Worm (Caenorhabditis elegans) whole organism, L4 larva: ENCODE results near the gene irld-2.

Experiments
- R02D3.7 ChIP-seq: fragments of 150-350 bp; sonication (generic microtip); optimal IDR thresholded peaks from 3 replicates; lab custom pipeline; 2014; ENCODE audit warnings: missing biosample characterization, missing genetic modification characterization
- Y105C5A.15 ChIP-seq: fragments of 200-800 bp; sonication (Bioruptor generic); IDR thresholded peaks from 2 replicates; pipeline ENCODE4 v1.3.6; 2022; ENCODE audit warnings: missing genetic modification characterization, missing compliant biosample characterization
- Y48G9A.11 ChIP-seq: fragments of 200-800 bp; sonication (Bioruptor generic); IDR thresholded peaks from 2 replicates; pipeline ENCODE4 v1.3.6; 2022; ENCODE audit warnings: missing genetic modification reagents, missing genetic modification characterization, missing compliant biosample characterization
- Y5F2A.4 ChIP-seq: fragments of 200-800 bp; sonication (Bioruptor generic); optimal IDR thresholded peaks from 2 replicates; lab custom pipeline; 2018; ENCODE audit warnings: mild to moderate bottlenecking, missing genetic modification characterization, missing compliant biosample characterization
- aha-1 ChIP-seq: fragments of 150-350 bp; peaks from one replicate; lab custom pipeline; 2014; ENCODE audit warnings: missing biosample characterization, missing genetic modification characterization
- ama-1 ChIP-seq: fragments of 150-350 bp; optimal IDR thresholded peaks from 2 replicates; lab custom pipeline; 2014; ENCODE audit warnings: inconsistent platforms, mixed read lengths
- arid-1 ChIP-seq: fragments of 200-800 bp; sonication (Bioruptor generic); conservative IDR thresholded peaks from 2 replicates; pipeline ENCODE4 v1.3.6; 2022; ENCODE audit warnings: missing genetic modification reagents, missing genetic modification characterization, missing compliant biosample characterization
- ceh-20 ChIP-seq: fragments of 200-800 bp; sonication (Bioruptor generic); IDR thresholded peaks from 2 replicates; pipeline ENCODE4 v1.3.6; 2022; ENCODE audit warnings: missing genetic modification reagents, missing genetic modification characterization, missing compliant biosample characterization
- ceh-62 ChIP-seq: sonication (generic microtip); optimal IDR thresholded peaks from 2 replicates; lab custom pipeline; 2017; ENCODE audit warnings: missing biosample characterization, missing genetic modification characterization
- ceh-82 ChIP-seq: sonication (generic microtip); optimal IDR thresholded peaks from 2 replicates; lab custom pipeline; 2017; ENCODE audit warnings: missing biosample characterization, missing genetic modification characterization
- ces-1 ChIP-seq: fragments of 150-350 bp; sonication (generic microtip); optimal IDR thresholded peaks from 4 replicates; lab custom pipeline; 2014; ENCODE audit warnings: missing biosample characterization, missing genetic modification reagents, missing genetic modification characterization
- ctbp-1 ChIP-seq: fragments of 200-800 bp; sonication (Bioruptor generic); IDR thresholded peaks from 2 replicates; pipeline ENCODE4 v1.3.6; 2022; ENCODE audit warnings: missing genetic modification reagents, missing genetic modification characterization, missing compliant biosample characterization
- dmd-6 ChIP-seq: fragments of 200-800 bp; sonication (Bioruptor generic); IDR thresholded peaks from 2 replicates; pipeline ENCODE4 v1.3.6; 2022; ENCODE audit warnings: missing genetic modification reagents, missing genetic modification characterization, missing compliant biosample characterization
- dmd-9 ChIP-seq: fragments of 200-800 bp; sonication (Bioruptor generic); IDR thresholded peaks from 2 replicates; pipeline ENCODE4 v1.3.6; 2022; ENCODE audit warnings: missing genetic modification reagents, missing genetic modification characterization, missing compliant biosample characterization
- dpl-1 ChIP-seq: fragments of 150-350 bp; optimal IDR thresholded peaks from 2 replicates; lab custom pipeline; 2014; ENCODE audit warnings: missing biosample characterization, missing genetic modification reagents, missing genetic modification characterization
- duxl-1 ChIP-seq: sonication (generic microtip); optimal IDR thresholded peaks from 2 replicates; lab custom pipeline; 2016; ENCODE audit warnings: mild to moderate bottlenecking, missing genetic modification characterization, moderate library complexity, missing compliant biosample characterization; ENCODE audit not compliant: poor library complexity
- dve-1 ChIP-seq: sonication (generic microtip); optimal IDR thresholded peaks from 2 replicates; lab custom pipeline; 2017; ENCODE audit warnings: antibody characterized with exemption, mild to moderate bottlenecking, missing genetic modification characterization, missing compliant biosample characterization; ENCODE audit not compliant: insufficient read depth
- egl-43 ChIP-seq: fragments of 200-800 bp; sonication (Bioruptor generic); IDR thresholded peaks from 2 replicates; pipeline ENCODE4 v1.3.6; 2022; ENCODE audit warnings: missing genetic modification reagents, missing genetic modification characterization, missing compliant biosample characterization
- fkh-10 ChIP-seq: fragments of 150-350 bp; optimal IDR thresholded peaks from 2 replicates; lab custom pipeline; 2014; ENCODE audit warnings: missing biosample characterization, missing genetic modification reagents, missing genetic modification characterization
- gei-8 ChIP-seq: fragments of 200-800 bp; sonication (Bioruptor generic); optimal IDR thresholded peaks from 2 replicates; lab custom pipeline; 2018; ENCODE audit warnings: mild to moderate bottlenecking, missing genetic modification characterization, missing compliant biosample characterization
- hif-1 ChIP-seq, 2 experiments: sonication (generic microtip); optimal IDR thresholded peaks; 2 replicates each; lab custom pipeline; 2016 to 2017; ENCODE audit warnings: missing compliant biosample characterization in 2 of 2, missing genetic modification characterization in 2 of 2, missing genetic modification reagents in 2 of 2, missing genotype in 2 of 2, mild to moderate bottlenecking in 1 of 2
- hmg-1.1 ChIP-seq: fragments of 200-800 bp; sonication (Bioruptor generic); IDR thresholded peaks from 2 replicates; pipeline ENCODE4 v1.3.6; 2022; ENCODE audit warnings: missing genetic modification reagents, missing genetic modification characterization, missing compliant biosample characterization
- jun-1 ChIP-seq: fragments of 150-350 bp; optimal IDR thresholded peaks from 2 replicates; lab custom pipeline; 2014; ENCODE audit warnings: missing biosample characterization, missing genetic modification reagents, missing genetic modification characterization
- lim-7 ChIP-seq: fragments of 200-800 bp; sonication (Bioruptor generic); IDR thresholded peaks from 2 replicates; pipeline ENCODE4 v1.3.6; 2022; ENCODE audit warnings: missing genetic modification characterization, missing compliant biosample characterization
- lin-1 ChIP-seq: fragments of 200-800 bp; sonication (Bioruptor generic); IDR thresholded peaks from 2 replicates; pipeline ENCODE4 v1.3.6; 2022; ENCODE audit warnings: missing genetic modification reagents, missing genetic modification characterization, missing compliant biosample characterization
- lin-13 ChIP-seq: fragments of 150-350 bp; optimal IDR thresholded peaks from 2 replicates; lab custom pipeline; 2014; ENCODE audit warnings: missing biosample characterization, missing genetic modification reagents, missing genetic modification characterization
- lin-38 ChIP-seq: fragments of 200-800 bp; sonication (Bioruptor generic); IDR thresholded peaks from 2 replicates; pipeline ENCODE4 v1.3.6; 2022; ENCODE audit warnings: missing genetic modification reagents, missing genetic modification characterization, missing compliant biosample characterization
- madf-5 ChIP-seq, 2 experiments: fragments of 200-800 bp; sonication (Bioruptor generic); IDR thresholded peaks; 2 replicates each; pipeline ENCODE4 v1.3.6; 2022; ENCODE audit warnings: missing compliant biosample characterization in 2 of 2, missing genetic modification characterization in 2 of 2
- mep-1 ChIP-seq: fragments of 150-350 bp; sonication (generic microtip); optimal IDR thresholded peaks from 3 replicates; lab custom pipeline; 2014; ENCODE audit warnings: missing biosample characterization, missing genetic modification characterization
- mxl-2 ChIP-seq: fragments of 200-800 bp; sonication (Bioruptor generic); conservative IDR thresholded peaks from 2 replicates; pipeline ENCODE4 v1.3.6; 2022; ENCODE audit warnings: missing genetic modification reagents, missing genetic modification characterization, missing compliant biosample characterization
- mxl-3 ChIP-seq: fragments of 200-800 bp; sonication (Bioruptor generic); optimal IDR thresholded peaks from 2 replicates; lab custom pipeline; 2018; ENCODE audit warnings: mild to moderate bottlenecking, missing genetic modification characterization, missing compliant biosample characterization
- nhr-10 ChIP-seq: fragments of 150-350 bp; optimal IDR thresholded peaks from 2 replicates; lab custom pipeline; 2014; ENCODE audit warnings: missing biosample characterization, missing genetic modification characterization
- nhr-102 ChIP-seq: sonication (generic microtip); optimal IDR thresholded peaks from 2 replicates; lab custom pipeline; 2016; ENCODE audit warnings: mild to moderate bottlenecking, missing genetic modification characterization, moderate library complexity, missing compliant biosample characterization
- nhr-11 ChIP-seq: fragments of 150-350 bp; optimal IDR thresholded peaks from 2 replicates; lab custom pipeline; 2014; ENCODE audit warnings: missing biosample characterization, missing genetic modification characterization
- nhr-25 ChIP-seq: sonication (generic microtip); optimal IDR thresholded peaks from 2 replicates; lab custom pipeline; 2017; ENCODE audit warnings: missing genetic modification characterization, mild to moderate bottlenecking, missing compliant biosample characterization, antibody characterized with exemption, moderate library complexity, borderline replicate concordance; ENCODE audit not compliant: insufficient read depth
- nhr-28 ChIP-seq: fragments of 150-350 bp; optimal IDR thresholded peaks from 2 replicates; lab custom pipeline; 2014; ENCODE audit warnings: missing biosample characterization, missing genetic modification characterization
- nhr-41 ChIP-seq: fragments of 200-800 bp; sonication (Bioruptor generic); IDR thresholded peaks from 2 replicates; pipeline ENCODE4 v1.3.6; 2022; ENCODE audit warnings: missing genetic modification reagents, missing genetic modification characterization, missing compliant biosample characterization
- nhr-48 ChIP-seq: sonication (generic microtip); optimal IDR thresholded peaks from 2 replicates; lab custom pipeline; 2016; ENCODE audit warnings: mild to moderate bottlenecking, missing genetic modification characterization, missing compliant biosample characterization
- nhr-6 ChIP-seq: fragments of 150-350 bp; optimal IDR thresholded peaks from 2 replicates; lab custom pipeline; 2014; ENCODE audit warnings: missing biosample characterization, missing genetic modification characterization
- nhr-76 ChIP-seq: fragments of 150-350 bp; optimal IDR thresholded peaks from 2 replicates; lab custom pipeline; 2014; ENCODE audit warnings: missing biosample characterization, missing genetic modification characterization
- nhr-77 ChIP-seq: fragments of 150-350 bp; optimal IDR thresholded peaks from 2 replicates; lab custom pipeline; 2014; ENCODE audit warnings: missing biosample characterization, missing genetic modification characterization
- pha-4 ChIP-seq, 2 experiments: fragments of 150-350 bp in 1 of 2; fragments of 200-800 bp in 1 of 2; sonication (Bioruptor generic) in 1 of 2; IDR thresholded peaks in 1 of 2; optimal IDR thresholded peaks in 1 of 2; 2 replicates each; pipeline versions ENCODE4 v1.3.6 to Lab custom; 2014 to 2022; ENCODE audit warnings: missing genetic modification characterization in 2 of 2, missing genetic modification reagents in 2 of 2, missing biosample characterization in 1 of 2, missing compliant biosample characterization in 1 of 2
- rbr-2 ChIP-seq: sonication (generic microtip); optimal IDR thresholded peaks from 2 replicates; lab custom pipeline; 2016; ENCODE audit warnings: missing genotype, missing genetic modification characterization, missing compliant biosample characterization
- spr-1 ChIP-seq: sonication (generic microtip); optimal IDR thresholded peaks from 2 replicates; lab custom pipeline; 2016; ENCODE audit warnings: mild to moderate bottlenecking, missing genetic modification characterization, missing compliant biosample characterization
- spr-3 ChIP-seq: fragments of 200-800 bp; sonication (Bioruptor generic); optimal IDR thresholded peaks from 2 replicates; lab custom pipeline; 2018; ENCODE audit warnings: mild to moderate bottlenecking, missing genetic modification characterization, missing compliant biosample characterization
- tra-1 ChIP-seq: fragments of 200-800 bp; sonication (Bioruptor generic); IDR thresholded peaks from 2 replicates; pipeline ENCODE4 v1.3.6; 2022; ENCODE audit warnings: missing genetic modification reagents, missing genetic modification characterization, missing compliant biosample characterization
- unc-62 ChIP-seq, 3 experiments: fragments of 150-350 bp in 1 of 3; sonication (generic microtip); optimal IDR thresholded peaks in 2 of 3; peaks in 1 of 3; 1 replicate in 1 of 3; 2 replicates in 2 of 3; lab custom pipeline; 2014 to 2017; ENCODE audit warnings: missing biosample characterization in 3 of 3, missing genetic modification characterization in 3 of 3, missing genetic modification reagents in 3 of 3, missing genotype in 1 of 3
- vab-7 ChIP-seq: fragments of 200-800 bp; sonication (Bioruptor generic); IDR thresholded peaks from 2 replicates; pipeline ENCODE4 v1.3.6; 2022; ENCODE audit warnings: missing genetic modification reagents, missing genetic modification characterization, missing compliant biosample characterization
- zfp-3 ChIP-seq: fragments of 200-800 bp; sonication (Bioruptor generic); conservative IDR thresholded peaks from 2 replicates; pipeline ENCODE4 v1.3.6; 2022; ENCODE audit warnings: missing genetic modification reagents, missing genetic modification characterization, missing compliant biosample characterization
- ztf-7 ChIP-seq: fragments of 150-350 bp; optimal IDR thresholded peaks from 2 replicates; lab custom pipeline; 2014; ENCODE audit warnings: missing biosample characterization, missing genetic modification characterization

Gene irld-2

DNA sequence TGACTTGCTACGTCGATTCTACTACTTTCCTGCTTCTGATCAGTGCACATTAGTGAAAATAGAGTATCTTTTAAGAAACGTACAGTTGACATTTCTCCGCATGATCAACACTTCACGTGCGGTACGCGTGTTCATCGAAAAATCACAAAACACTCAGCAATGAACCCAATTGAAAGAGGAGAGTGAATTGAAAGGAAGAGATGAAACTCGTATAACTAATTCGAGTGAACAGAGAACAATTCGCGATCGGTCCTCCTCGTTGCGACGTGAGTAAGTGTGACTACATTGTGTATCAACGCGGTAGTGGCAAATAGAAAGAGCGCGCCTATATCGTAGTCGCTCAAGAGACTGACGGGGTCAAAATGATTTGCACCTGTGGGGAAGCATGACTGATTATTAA, 41.3 kb downstream of the irld-2 start:
- no peak for TF ChIP-seq lin-38 (GFP tag; lab: Robert Waterston, UW)
- TF ChIP-seq ztf-7 (tag; lab: Kevin White, UChicago) = peak; percentile 41
- peak; percentile 99 for TF ChIP-seq mxl-2
- TF ChIP-seq R02D3.7 = no peak
- peak; percentile 28 for TF ChIP-seq duxl-1 (tag; lab: Kevin White, UChicago)
- no peak for TF ChIP-seq ctbp-1 (GFP tag; lab: Robert Waterston, UW)
- no peak for TF ChIP-seq nhr-76 (tag; lab: Kevin White, UChicago)
- no peak for TF ChIP-seq ceh-62
- peak; percentile 97 for TF ChIP-seq aha-1 (tag; lab: Kevin White, UChicago)
- no peak for TF ChIP-seq zfp-3 (GFP tag; lab: Robert Waterston, UW)
- TF ChIP-seq nhr-28 = peak; percentile 92
- TF ChIP-seq dve-1 (tag; lab: Kevin White, UChicago) = peak; percentile 90
- no peak for TF ChIP-seq rbr-2
- TF ChIP-seq tra-1 (GFP tag; lab: Robert Waterston, UW) = peak; percentile 63; the same call in 1 of the 2 replicates
- peak; percentile 57 for TF ChIP-seq nhr-11 (tag; lab: Kevin White, UChicago)
- no peak for TF ChIP-seq madf-5 (GFP tag; IDR thresholded peaks at IDR 0.05; lab: Robert Waterston, UW)
- no peak for TF ChIP-seq Y48G9A.11 (GFP tag; lab: Robert Waterston, UW)
- TF ChIP-seq egl-43 (GFP tag; lab: Robert Waterston, UW) = no peak
- peak; percentile 96 for TF ChIP-seq nhr-48
- TF ChIP-seq dpl-1 (GFP tag; lab: Kevin White, UChicago) = no peak
- TF ChIP-seq gei-8 (GFP tag; lab: Kevin White, UChicago) = peak; percentile 65
- peak; percentile 18 to 75 for TF ChIP-seq hif-1 (tag; optimal IDR thresholded peaks at IDR 0.05; lab: Kevin White, UChicago)
- TF ChIP-seq vab-7 (GFP tag; lab: Robert Waterston, UW) = no peak
- TF ChIP-seq ceh-20 (GFP tag; lab: Robert Waterston, UW) = peak; percentile 34; the same call in 1 of the 2 replicates
- TF ChIP-seq nhr-41 = 0 out of 2 replicates have a peak, but pooled peaks have one; percentile 6
- TF ChIP-seq mxl-3 (GFP tag; lab: Kevin White, UChicago) = peak; percentile 98
- TF ChIP-seq lin-13 = no peak
- no peak for TF ChIP-seq ces-1
- TF ChIP-seq ceh-82 (tag; lab: Kevin White, UChicago) = no peak
- TF ChIP-seq lim-7 = no peak
- 0 out of 2 replicates have a peak, but pooled peaks have one; percentile 21 for TF ChIP-seq lin-1 (GFP tag; lab: Robert Waterston, UW)
- no peak for TF ChIP-seq ama-1
- peak in 1 of 2 experiments; percentile 85 for TF ChIP-seq unc-62 (GFP tag; optimal IDR thresholded peaks at IDR 0.05 in 1 of 2; lab: Kevin White, UChicago)
- TF ChIP-seq unc-62 (tag; optimal IDR thresholded peaks at IDR 0.05; lab: Kevin White, UChicago) = no peak
- no peak for TF ChIP-seq spr-3 (GFP tag; lab: Kevin White, UChicago)
- no peak for TF ChIP-seq jun-1 (tag; lab: Kevin White, UChicago)
- peak; percentile 57 for TF ChIP-seq nhr-25 (tag; lab: Kevin White, UChicago)
- TF ChIP-seq mep-1 = peak; percentile 86
- peak; percentile 55 for TF ChIP-seq nhr-6
- no peak for TF ChIP-seq Y5F2A.4 (GFP tag; lab: Kevin White, UChicago)
- no peak for TF ChIP-seq arid-1 (GFP tag; lab: Robert Waterston, UW)
- peak; percentile 74 for TF ChIP-seq nhr-102 (tag; lab: Kevin White, UChicago)
- TF ChIP-seq dmd-6 (GFP tag; lab: Robert Waterston, UW) = peak; percentile 97
- peak; percentile 15; the same call in 1 of the 2 replicates for TF ChIP-seq hmg-1.1 (GFP tag; lab: Robert Waterston, UW)
- TF ChIP-seq nhr-10 (tag; lab: Kevin White, UChicago) = peak; percentile 80
- TF ChIP-seq nhr-77 = peak; percentile 79
- TF ChIP-seq pha-4 (GFP tag; IDR thresholded peaks at IDR 0.05; lab: Robert Waterston, UW) = no peak
- TF ChIP-seq pha-4 (tag; optimal IDR thresholded peaks at IDR 0.05; lab: Kevin White, UChicago) = peak; percentile 20
- no peak for TF ChIP-seq fkh-10
- no peak for TF ChIP-seq dmd-9 (GFP tag; lab: Robert Waterston, UW)
- TF ChIP-seq Y105C5A.15 (GFP tag; lab: Robert Waterston, UW) = no peak
- TF ChIP-seq spr-1 (tag; lab: Kevin White, UChicago) = no peak
